Fruit fly (Drosophila melanogaster) whole organism, larva: ENCODE measurements around the gene ND-B18.

Source experiments
- noc ChIP-seq: fragments of 200-800 bp; sonication (Bioruptor generic); optimal IDR thresholded peaks from 3 replicates; lab custom pipeline; 2019; ENCODE audit warnings: missing biosample characterization, mild to moderate bottlenecking, missing genetic modification characterization, moderate library complexity

Gene ND-B18

dm6 chrX:15066374-15067057 is 3.0 kb downstream of the ND-B18 start, which contains the start of the genes opm and dob:
TSS of gene opm (minus strand) at chrX:15066432.
TSS of gene dob (plus strand) at chrX:15067007.
- TF ChIP-seq noc (tag; lab: Kevin White, UChicago), result peak; percentile 15

dm6 chrX:15068537-15068936 is 5.0 kb downstream of the ND-B18 start:
- no peak for TF ChIP-seq noc (tag; lab: Kevin White, UChicago)

- peak; percentile 86 for TF ChIP-seq noc (tag; lab: Kevin White, UChicago)
Measured at dm6 chrX:15069417-15069896, 5.9 kb downstream of the ND-B18 start.

dm6 chrX:15070137-15070536 is 6.6 kb downstream of the ND-B18 start:
- TF ChIP-seq noc (tag; lab: Kevin White, UChicago), result no peak

dm6 chrX:15070811-15071479 is 7.4 kb downstream of the ND-B18 start:
- TF ChIP-seq noc (tag; lab: Kevin White, UChicago), result peak; percentile 68

- TF ChIP-seq noc (tag; lab: Kevin White, UChicago), result peak; percentile 91
Measured at dm6 chrX:15074646-15075351, 11.3 kb downstream of the ND-B18 start.

- TF ChIP-seq noc (tag; lab: Kevin White, UChicago), result no peak
Measured at dm6 chrX:15075485-15076037, 12.0 kb downstream of the ND-B18 start.

dm6 chrX:15076038-15076575 is 12.6 kb downstream of the ND-B18 start, which contains the start of gene Lsd-2:
TSS of gene Lsd-2 (minus strand) at chrX:15076220.
- no peak for TF ChIP-seq noc (tag; lab: Kevin White, UChicago)

dm6 chrX:15076606-15077005 is 13.1 kb downstream of the ND-B18 start:
- TF ChIP-seq noc (tag; lab: Kevin White, UChicago), result no peak

dm6 chrX:15077576-15078136 is 14.1 kb downstream of the ND-B18 start:
- TF ChIP-seq noc (tag; lab: Kevin White, UChicago), result no peak

- TF ChIP-seq noc (tag; lab: Kevin White, UChicago), result no peak
Measured at dm6 chrX:15078394-15078793, 14.9 kb downstream of the ND-B18 start.

dm6 chrX:15079163-15079809 is 15.8 kb downstream of the ND-B18 start:
- TF ChIP-seq noc (tag; lab: Kevin White, UChicago), result peak; percentile 59

- TF ChIP-seq noc (tag; lab: Kevin White, UChicago), result no peak
Measured at dm6 chrX:15079945-15080344, 16.4 kb downstream of the ND-B18 start.

dm6 chrX:15080780-15081402 is 17.4 kb downstream of the ND-B18 start, which contains the start of gene CG33177:
TSS of gene CG33177 (plus strand) at chrX:15081367.
- TF ChIP-seq noc (tag; lab: Kevin White, UChicago), result peak; percentile 39
